Worm (Caenorhabditis elegans): ENCODE data around the gene C16C8.21.

DNA sequence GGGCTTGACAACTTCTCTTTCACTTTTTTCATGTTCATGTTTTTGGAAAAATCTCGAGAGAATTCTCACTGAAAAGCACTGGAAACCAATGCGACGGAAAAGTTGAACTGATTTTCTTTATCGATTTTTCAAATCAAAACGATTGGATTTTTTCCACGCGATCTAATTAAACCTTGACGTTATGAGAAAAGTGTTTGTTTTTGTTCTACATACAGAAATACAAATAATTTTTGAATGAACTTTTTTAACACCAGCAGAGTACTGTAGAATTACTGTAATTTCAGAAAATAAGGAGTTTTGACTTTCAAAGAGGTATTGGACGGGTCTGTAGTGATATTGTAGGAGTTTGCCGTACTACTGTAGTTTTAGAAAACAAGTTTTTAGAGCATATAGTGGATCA lies 45.2 kb upstream of the C16C8.21 start, which contains the start of gene nep-10:
- TF ChIP-seq dao-5 (tag; optimal IDR thresholded peaks at IDR 0.05) (no peak), him-1 (tag; optimal IDR thresholded peaks at IDR 0.05) (no peak)

Data from whole organism, L4/young adult.